Fruit fly (Drosophila melanogaster) whole organism, adult: ENCODE results near the gene CG32816.

Experiments
- CG11617 ChIP-seq: fragments of 200-800 bp; sonication (Bioruptor generic); optimal IDR thresholded peaks from 2 replicates; lab custom pipeline; 2017; ENCODE audit warnings: mild to moderate bottlenecking, missing biosample characterization, missing genetic modification reagents, missing genetic modification characterization
- CG12768 ChIP-seq: fragments of 200-800 bp; sonication (Bioruptor generic); optimal IDR thresholded peaks from 2 replicates; lab custom pipeline; 2017; ENCODE audit warnings: missing biosample characterization, missing genetic modification characterization, mild to moderate bottlenecking, moderate library complexity, missing genetic modification reagents
- CG14711 ChIP-seq: fragments of 200-800 bp; sonication (Bioruptor generic); optimal IDR thresholded peaks from 2 replicates; lab custom pipeline; 2018; ENCODE audit warnings: missing biosample characterization, mild to moderate bottlenecking, missing genetic modification characterization, moderate library complexity
- CG1620 ChIP-seq: fragments of 200-800 bp; sonication (Bioruptor generic); optimal IDR thresholded peaks from 2 replicates; lab custom pipeline; 2016; ENCODE audit warnings: missing biosample characterization, missing genetic modification characterization
- CG33017 ChIP-seq: fragments of 200-800 bp; sonication (Bioruptor generic); optimal IDR thresholded peaks from 2 replicates; lab custom pipeline; 2018; ENCODE audit warnings: missing biosample characterization, mild to moderate bottlenecking, missing genetic modification characterization, moderate library complexity
- CG5204 ChIP-seq: fragments of 200-800 bp; sonication (Bioruptor generic); optimal IDR thresholded peaks from 2 replicates; lab custom pipeline; 2016; ENCODE audit warnings: missing biosample characterization, missing genetic modification characterization
- CG7045 ChIP-seq: fragments of 200-800 bp; sonication (Bioruptor generic); optimal IDR thresholded peaks from 2 replicates; lab custom pipeline; 2017; ENCODE audit warnings: missing biosample characterization, mild to moderate bottlenecking, missing genetic modification characterization
- CG7101 ChIP-seq: fragments of 200-800 bp; sonication (Bioruptor generic); optimal IDR thresholded peaks from 2 replicates; lab custom pipeline; 2018; ENCODE audit warnings: missing biosample characterization, mild to moderate bottlenecking, missing genetic modification characterization, moderate library complexity
- Clk ChIP-seq: fragments of 200-800 bp; sonication (Bioruptor generic); optimal IDR thresholded peaks from 2 replicates; lab custom pipeline; 2017; ENCODE audit warnings: missing biosample characterization, missing genetic modification characterization
- Crg-1 ChIP-seq: fragments of 200-800 bp; sonication (Bioruptor generic); optimal IDR thresholded peaks from 2 replicates; lab custom pipeline; 2016; ENCODE audit warnings: missing biosample characterization, missing genetic modification characterization
- Hr96 ChIP-seq: fragments of 200-800 bp; sonication (Bioruptor generic); optimal IDR thresholded peaks from 2 replicates; lab custom pipeline; 2016; ENCODE audit warnings: missing biosample characterization, missing genetic modification characterization
- Mnt ChIP-seq: fragments of 200-800 bp; sonication (Bioruptor generic); optimal IDR thresholded peaks from 2 replicates; lab custom pipeline; 2016; ENCODE audit warnings: missing biosample characterization, mild to moderate bottlenecking, missing genetic modification characterization
- bab1 ChIP-seq: fragments of 200-800 bp; sonication (Bioruptor generic); optimal IDR thresholded peaks from 3 replicates; lab custom pipeline; 2019; ENCODE audit warnings: missing biosample characterization, mild to moderate bottlenecking, missing genetic modification characterization, moderate library complexity
- cic ChIP-seq: fragments of 200-800 bp; sonication (Bioruptor generic); optimal IDR thresholded peaks from 2 replicates; lab custom pipeline; 2017; ENCODE audit warnings: missing biosample characterization, mild to moderate bottlenecking, missing genetic modification characterization, moderate library complexity
- cnc ChIP-seq, 2 experiments: fragments of >200 bp; optimal IDR thresholded peaks; 2 replicates each; lab custom pipeline; 2017
- kay ChIP-seq: fragments of 200-800 bp; sonication (Bioruptor generic); peaks from one replicate; lab custom pipeline; 2016; ENCODE audit warnings: missing biosample characterization, missing genetic modification characterization, borderline replicate concordance
- ovo ChIP-seq: fragments of 200-800 bp; sonication (Bioruptor generic); optimal IDR thresholded peaks from 2 replicates; lab custom pipeline; 2016; ENCODE audit warnings: missing biosample characterization, missing genetic modification characterization
- pad ChIP-seq: fragments of 200-800 bp; sonication (Bioruptor generic); optimal IDR thresholded peaks from 3 replicates; lab custom pipeline; 2017; ENCODE audit warnings: missing biosample characterization, missing genetic modification characterization, mild to moderate bottlenecking, moderate library complexity, missing genetic modification reagents
- tj ChIP-seq: fragments of 200-800 bp; sonication (Bioruptor generic); optimal IDR thresholded peaks from 3 replicates; lab custom pipeline; 2017; ENCODE audit warnings: missing biosample characterization, mild to moderate bottlenecking, missing genetic modification characterization, moderate library complexity
- toe ChIP-seq: fragments of 200-800 bp; sonication (Bioruptor generic); optimal IDR thresholded peaks from 2 replicates; lab custom pipeline; 2016; ENCODE audit warnings: missing biosample characterization, missing genetic modification characterization

Gene CG32816

dm6 chrX:307384-307783 lies 163.1 kb downstream of the CG32816 start, which contains the start of gene CG12470:
TSS of gene CG12470 (plus strand) at chrX:307684.
- TF ChIP-seq Hr96 (GFP tag; lab: Kevin White, UChicago) (no peak), cnc (optimal IDR thresholded peaks at IDR 0.05; lab: Kevin White, UChicago) (no peak), CG1620 (GFP tag; lab: Kevin White, UChicago) (no peak), CG12768 (GFP tag; lab: Kevin White, UChicago) (no peak), CG33017 (tag; lab: Kevin White, UChicago) (no peak), Mnt (GFP tag; lab: Kevin White, UChicago) (no peak), Crg-1 (GFP tag; lab: Kevin White, UChicago) (no peak), ovo (GFP tag; lab: Kevin White, UChicago) (no peak)

- TF ChIP-seq pad (GFP tag; lab: Kevin White, UChicago) (no peak), ovo (GFP tag; lab: Kevin White, UChicago) (no peak), CG14711 (tag; lab: Kevin White, UChicago) (no peak), CG12768 (GFP tag; lab: Kevin White, UChicago) (no peak), CG11617 (GFP tag; lab: Kevin White, UChicago) (no peak), bab1 (GFP tag; lab: Kevin White, UChicago) (no peak), tj (no peak), CG7045 (GFP tag; lab: Kevin White, UChicago) (no peak)
Observed at dm6 chrX:294839-295238, 175.7 kb downstream of the CG32816 start, which contains the start of gene CG13375. TSS of gene CG13375 (minus strand) at chrX:294962.

dm6 chrX:293254-293653 lies 177.3 kb downstream of the CG32816 start:
- TF ChIP-seq Hr96 (GFP tag; lab: Kevin White, UChicago) (no peak), cnc (optimal IDR thresholded peaks at IDR 0.05; lab: Kevin White, UChicago) (no peak), CG33017 (tag; lab: Kevin White, UChicago) (no peak), CG1620 (GFP tag; lab: Kevin White, UChicago) (no peak), cic (GFP tag; lab: Kevin White, UChicago) (no peak), CG14711 (tag; lab: Kevin White, UChicago) (no peak)

- no peak for TF ChIP-seq cic (GFP tag; lab: Kevin White, UChicago)
- TF ChIP-seq tj: no peak
- peak; percentile 70 for TF ChIP-seq bab1 (GFP tag; lab: Kevin White, UChicago)
- TF ChIP-seq CG7045 (GFP tag; lab: Kevin White, UChicago): no peak
- TF ChIP-seq Crg-1 (GFP tag; lab: Kevin White, UChicago): no peak
- TF ChIP-seq Hr96 (GFP tag; lab: Kevin White, UChicago): no peak
- TF ChIP-seq CG1620 (GFP tag; lab: Kevin White, UChicago): no peak
- no peak for TF ChIP-seq CG14711 (tag; lab: Kevin White, UChicago)
- no peak for TF ChIP-seq CG33017 (tag; lab: Kevin White, UChicago)
- TF ChIP-seq toe (GFP tag; lab: Kevin White, UChicago): no peak
- no peak for TF ChIP-seq CG11617 (GFP tag; lab: Kevin White, UChicago)
- no peak for TF ChIP-seq CG12768 (GFP tag; lab: Kevin White, UChicago)
- TF ChIP-seq ovo (GFP tag; lab: Kevin White, UChicago): peak; percentile 43
- peak; percentile 15 for TF ChIP-seq Mnt (GFP tag; lab: Kevin White, UChicago)
- TF ChIP-seq Clk (GFP tag; lab: Kevin White, UChicago): no peak
- no peak for TF ChIP-seq CG5204 (GFP tag; lab: Kevin White, UChicago)
- TF ChIP-seq pad (GFP tag; lab: Kevin White, UChicago): peak; percentile 87
- no peak for TF ChIP-seq cnc (optimal IDR thresholded peaks at IDR 0.05; lab: Kevin White, UChicago)
- TF ChIP-seq kay: no peak
- peak; percentile 13 for TF ChIP-seq CG7101
Observed at dm6 chrX:279097-279727, 191.3 kb downstream of the CG32816 start, which contains the start of the genes CG3777 and ewg. TSS of gene CG3777 (plus strand) at chrX:279703. TSS of gene ewg (minus strand) at chrX:279718.

dm6 chrX:278370-279096 lies 192.0 kb downstream of the CG32816 start:
- TF ChIP-seq pad (GFP tag; lab: Kevin White, UChicago): no peak
- TF ChIP-seq ovo (GFP tag; lab: Kevin White, UChicago): peak; percentile 92
- peak; percentile 9 for TF ChIP-seq CG1620 (GFP tag; lab: Kevin White, UChicago)
- no peak for TF ChIP-seq CG12768 (GFP tag; lab: Kevin White, UChicago)
- peak; percentile 8 for TF ChIP-seq CG7101

dm6 chrX:277885-278284 lies 192.6 kb downstream of the CG32816 start:
- TF ChIP-seq kay: peak; percentile 56
- no peak for TF ChIP-seq Hr96 (GFP tag; lab: Kevin White, UChicago)
